Worm (Caenorhabditis elegans) whole organism, L4 larva: ENCODE measurements around the gene T24C12.1.

Experiments
- F26F4.8 ChIP-seq: fragments of 200-800 bp; sonication (Bioruptor generic); conservative IDR thresholded peaks from 2 replicates; pipeline ENCODE4 v1.3.6; 2022; ENCODE audit warnings: missing genetic modification characterization, missing compliant biosample characterization
- R02D3.7 ChIP-seq: fragments of 150-350 bp; sonication (generic microtip); optimal IDR thresholded peaks from 3 replicates; lab custom pipeline; 2014; ENCODE audit warnings: missing biosample characterization, missing genetic modification characterization
- T20F7.1 ChIP-seq: fragments of 200-800 bp; sonication (Bioruptor generic); optimal IDR thresholded peaks from 2 replicates; lab custom pipeline; 2018; ENCODE audit warnings: mild to moderate bottlenecking, missing genetic modification characterization, missing compliant biosample characterization
- T26A8.4 ChIP-seq: fragments of 200-800 bp; sonication (Bioruptor generic); IDR thresholded peaks from 2 replicates; pipeline ENCODE4 v1.3.6; 2022; ENCODE audit warnings: missing genetic modification characterization, missing compliant biosample characterization
- Y48G9A.11 ChIP-seq: fragments of 200-800 bp; sonication (Bioruptor generic); IDR thresholded peaks from 2 replicates; pipeline ENCODE4 v1.3.6; 2022; ENCODE audit warnings: missing genetic modification reagents, missing genetic modification characterization, missing compliant biosample characterization
- ZK546.5 ChIP-seq, 2 experiments: sonication (generic microtip); optimal IDR thresholded peaks; 2 replicates each; lab custom pipeline; 2017; ENCODE audit warnings: missing biosample characterization in 2 of 2, missing genetic modification characterization in 2 of 2
- aha-1 ChIP-seq: fragments of 150-350 bp; peaks from one replicate; lab custom pipeline; 2014; ENCODE audit warnings: missing biosample characterization, missing genetic modification characterization
- attf-4 ChIP-seq: sonication (generic microtip); optimal IDR thresholded peaks from 3 replicates; lab custom pipeline; 2017; ENCODE audit warnings: missing biosample characterization, missing genetic modification characterization
- ceh-82 ChIP-seq: sonication (generic microtip); optimal IDR thresholded peaks from 2 replicates; lab custom pipeline; 2017; ENCODE audit warnings: missing biosample characterization, missing genetic modification characterization
- ces-1 ChIP-seq: fragments of 150-350 bp; sonication (generic microtip); optimal IDR thresholded peaks from 4 replicates; lab custom pipeline; 2014; ENCODE audit warnings: missing biosample characterization, missing genetic modification reagents, missing genetic modification characterization
- cey-2 ChIP-seq: sonication (generic microtip); optimal IDR thresholded peaks from 3 replicates; lab custom pipeline; 2017; ENCODE audit warnings: missing genetic modification characterization, mild to moderate bottlenecking, missing compliant biosample characterization, antibody characterized with exemption, borderline replicate concordance; ENCODE audit not compliant: insufficient read depth
- daf-12 ChIP-seq: fragments of 150-350 bp; optimal IDR thresholded peaks from 2 replicates; lab custom pipeline; 2014; ENCODE audit warnings: missing biosample characterization, missing genetic modification reagents, missing genetic modification characterization
- daf-16 ChIP-seq, 3 experiments: sonication (generic microtip); optimal IDR thresholded peaks; 2 replicates each; lab custom pipeline; 2016 to 2017; ENCODE audit warnings: missing genetic modification characterization in 3 of 3, missing genetic modification reagents in 3 of 3, mild to moderate bottlenecking in 2 of 3, missing compliant biosample characterization in 2 of 3, missing biosample characterization in 1 of 3, moderate library complexity in 1 of 3
- dmd-8 ChIP-seq: fragments of 200-800 bp; sonication (Bioruptor generic); IDR thresholded peaks from 2 replicates; pipeline ENCODE4 v1.3.6; 2022; ENCODE audit warnings: missing genetic modification characterization, missing compliant biosample characterization
- dve-1 ChIP-seq: sonication (generic microtip); optimal IDR thresholded peaks from 2 replicates; lab custom pipeline; 2017; ENCODE audit warnings: antibody characterized with exemption, mild to moderate bottlenecking, missing genetic modification characterization, missing compliant biosample characterization; ENCODE audit not compliant: insufficient read depth
- fkh-10 ChIP-seq: fragments of 150-350 bp; optimal IDR thresholded peaks from 2 replicates; lab custom pipeline; 2014; ENCODE audit warnings: missing biosample characterization, missing genetic modification reagents, missing genetic modification characterization
- hlh-30 ChIP-seq: sonication (generic microtip); optimal IDR thresholded peaks from 2 replicates; lab custom pipeline; 2017; ENCODE audit warnings: antibody characterized with exemption, mild to moderate bottlenecking, missing genetic modification characterization, missing compliant biosample characterization; ENCODE audit not compliant: insufficient read depth
- jun-1 ChIP-seq: fragments of 150-350 bp; optimal IDR thresholded peaks from 2 replicates; lab custom pipeline; 2014; ENCODE audit warnings: missing biosample characterization, missing genetic modification reagents, missing genetic modification characterization
- lim-7 ChIP-seq: fragments of 200-800 bp; sonication (Bioruptor generic); IDR thresholded peaks from 2 replicates; pipeline ENCODE4 v1.3.6; 2022; ENCODE audit warnings: missing genetic modification characterization, missing compliant biosample characterization
- lin-13 ChIP-seq: fragments of 150-350 bp; optimal IDR thresholded peaks from 2 replicates; lab custom pipeline; 2014; ENCODE audit warnings: missing biosample characterization, missing genetic modification reagents, missing genetic modification characterization
- lir-3 ChIP-seq: sonication (generic microtip); optimal IDR thresholded peaks from 2 replicates; lab custom pipeline; 2016; ENCODE audit warnings: mild to moderate bottlenecking, missing genetic modification characterization, missing compliant biosample characterization
- lsy-2 ChIP-seq, 2 experiments: fragments of 150-350 bp in 1 of 2; sonication (generic microtip) in 1 of 2; optimal IDR thresholded peaks; 2 replicates each; lab custom pipeline; 2014 to 2017; ENCODE audit warnings: missing biosample characterization in 2 of 2, missing genetic modification characterization in 2 of 2
- madf-5 ChIP-seq, 2 experiments: fragments of 200-800 bp; sonication (Bioruptor generic); IDR thresholded peaks; 2 replicates each; pipeline ENCODE4 v1.3.6; 2022; ENCODE audit warnings: missing compliant biosample characterization in 2 of 2, missing genetic modification characterization in 2 of 2
- mep-1 ChIP-seq: fragments of 150-350 bp; sonication (generic microtip); optimal IDR thresholded peaks from 3 replicates; lab custom pipeline; 2014; ENCODE audit warnings: missing biosample characterization, missing genetic modification characterization
- mes-2 ChIP-seq: sonication (generic microtip); optimal IDR thresholded peaks from 2 replicates; lab custom pipeline; 2016; ENCODE audit warnings: missing genotype, mild to moderate bottlenecking, missing genetic modification characterization, missing compliant biosample characterization; ENCODE audit not compliant: poor library complexity, severe bottlenecking
- mxl-2 ChIP-seq: fragments of 200-800 bp; sonication (Bioruptor generic); conservative IDR thresholded peaks from 2 replicates; pipeline ENCODE4 v1.3.6; 2022; ENCODE audit warnings: missing genetic modification reagents, missing genetic modification characterization, missing compliant biosample characterization
- nhr-11 ChIP-seq: fragments of 150-350 bp; optimal IDR thresholded peaks from 2 replicates; lab custom pipeline; 2014; ENCODE audit warnings: missing biosample characterization, missing genetic modification characterization
- nhr-111 ChIP-seq: fragments of 200-800 bp; sonication (Bioruptor generic); optimal IDR thresholded peaks from 2 replicates; lab custom pipeline; 2018; ENCODE audit warnings: mild to moderate bottlenecking, missing genetic modification characterization, missing compliant biosample characterization
- nhr-237 ChIP-seq: sonication (generic microtip); optimal IDR thresholded peaks from 2 replicates; lab custom pipeline; 2017; ENCODE audit warnings: missing biosample characterization, missing genetic modification characterization
- nhr-28 ChIP-seq: fragments of 150-350 bp; optimal IDR thresholded peaks from 2 replicates; lab custom pipeline; 2014; ENCODE audit warnings: missing biosample characterization, missing genetic modification characterization
- nhr-41 ChIP-seq: fragments of 200-800 bp; sonication (Bioruptor generic); IDR thresholded peaks from 2 replicates; pipeline ENCODE4 v1.3.6; 2022; ENCODE audit warnings: missing genetic modification reagents, missing genetic modification characterization, missing compliant biosample characterization
- pha-4 ChIP-seq, 2 experiments: fragments of 150-350 bp in 1 of 2; fragments of 200-800 bp in 1 of 2; sonication (Bioruptor generic) in 1 of 2; IDR thresholded peaks in 1 of 2; optimal IDR thresholded peaks in 1 of 2; 2 replicates each; pipeline versions ENCODE4 v1.3.6 to Lab custom; 2014 to 2022; ENCODE audit warnings: missing genetic modification characterization in 2 of 2, missing genetic modification reagents in 2 of 2, missing biosample characterization in 1 of 2, missing compliant biosample characterization in 1 of 2
- pqm-1 ChIP-seq: sonication (generic microtip); optimal IDR thresholded peaks from 2 replicates; lab custom pipeline; 2017; ENCODE audit warnings: missing biosample characterization, missing genetic modification characterization
- sdz-12 ChIP-seq: fragments of 200-800 bp; sonication (Bioruptor generic); optimal IDR thresholded peaks from 2 replicates; lab custom pipeline; 2018; ENCODE audit warnings: mild to moderate bottlenecking, missing genetic modification characterization, missing compliant biosample characterization
- set-16 ChIP-seq: fragments of 200-800 bp; sonication (Bioruptor generic); IDR thresholded peaks from 2 replicates; pipeline ENCODE4 v1.3.6; 2022; ENCODE audit warnings: missing genetic modification reagents, missing genetic modification characterization, missing compliant biosample characterization
- skn-1 ChIP-seq: fragments of 150-350 bp; optimal IDR thresholded peaks from 2 replicates; lab custom pipeline; 2014; ENCODE audit warnings: missing biosample characterization, missing genetic modification characterization
- snpc-1.2 ChIP-seq: fragments of 200-800 bp; sonication (Bioruptor generic); IDR thresholded peaks from 2 replicates; pipeline ENCODE4 v1.3.6; 2022; ENCODE audit warnings: missing genetic modification reagents, missing genetic modification characterization, missing compliant biosample characterization
- zag-1 ChIP-seq: fragments of 150-350 bp; optimal IDR thresholded peaks from 2 replicates; lab custom pipeline; 2014; ENCODE audit warnings: missing biosample characterization, missing genetic modification characterization
- zfp-3 ChIP-seq: fragments of 200-800 bp; sonication (Bioruptor generic); conservative IDR thresholded peaks from 2 replicates; pipeline ENCODE4 v1.3.6; 2022; ENCODE audit warnings: missing genetic modification reagents, missing genetic modification characterization, missing compliant biosample characterization
- zip-11 ChIP-seq: fragments of 200-800 bp; sonication (Bioruptor generic); IDR thresholded peaks from 2 replicates; pipeline ENCODE4 v1.3.6; 2022; ENCODE audit warnings: missing genetic modification characterization, missing compliant biosample characterization
- zip-2 ChIP-seq: fragments of 150-350 bp; optimal IDR thresholded peaks from 2 replicates; lab custom pipeline; 2014; ENCODE audit warnings: missing biosample characterization, missing genetic modification characterization
- ztf-7 ChIP-seq: fragments of 150-350 bp; optimal IDR thresholded peaks from 2 replicates; lab custom pipeline; 2014; ENCODE audit warnings: missing biosample characterization, missing genetic modification characterization

T24C12.1 gene

DNA sequence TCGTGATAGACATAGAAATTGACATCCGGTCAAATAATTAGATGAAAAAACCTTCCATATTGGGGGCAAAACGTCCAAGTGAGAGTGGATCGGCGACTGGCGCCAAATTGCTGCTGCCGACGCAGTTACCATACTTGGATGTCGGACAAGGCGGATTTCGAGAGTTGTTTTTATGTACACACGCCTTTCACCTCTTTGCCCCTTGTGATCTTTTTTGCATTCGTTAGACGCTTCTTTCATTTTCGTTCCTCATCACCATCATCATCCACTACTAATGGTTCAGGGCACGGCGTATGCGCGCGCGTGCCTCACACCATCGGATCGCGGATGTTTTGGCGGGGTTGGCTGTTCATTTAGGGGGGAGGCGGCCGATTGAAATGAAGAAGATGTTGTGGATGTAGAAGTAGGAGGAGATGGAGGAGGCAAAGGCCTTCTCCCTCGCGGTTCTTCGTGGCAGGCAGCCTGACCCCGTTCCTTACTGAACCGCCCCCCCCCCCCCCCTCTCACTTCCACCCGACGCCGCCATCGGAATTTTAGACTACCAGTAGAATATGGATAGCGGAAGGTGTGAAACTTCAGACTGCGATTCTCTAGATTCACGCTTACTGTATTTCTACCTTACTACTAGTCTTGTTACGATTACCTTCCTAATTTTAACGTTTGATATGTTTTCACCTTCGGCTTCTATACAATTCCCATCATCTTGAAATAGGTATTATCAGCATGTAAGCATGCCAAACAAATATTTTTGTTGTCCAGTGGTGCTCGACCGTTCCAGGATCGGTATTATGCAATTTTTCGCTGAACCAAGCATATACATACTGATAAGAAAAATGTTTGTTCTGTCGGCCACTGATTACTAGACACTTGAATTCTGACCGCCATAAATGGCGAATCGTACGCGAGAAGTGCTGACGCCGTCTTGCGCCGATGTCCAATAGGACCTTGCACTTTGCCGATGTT, 14.4 kb downstream of the T24C12.1 start:
- TF ChIP-seq nhr-41 (GFP tag; lab: Robert Waterston, UW), result no peak
- TF ChIP-seq sdz-12 (GFP tag; lab: Kevin White, UChicago), result no peak
- no peak for TF ChIP-seq nhr-111 (GFP tag; lab: Kevin White, UChicago)
- TF ChIP-seq ztf-7 (tag; lab: Kevin White, UChicago), result no peak
- peak; percentile 93 for TF ChIP-seq set-16 (GFP tag; lab: Robert Waterston, UW)
- no peak for TF ChIP-seq lim-7
- TF ChIP-seq nhr-237 (tag; lab: Kevin White, UChicago), result no peak
- no peak for TF ChIP-seq T26A8.4 (GFP tag; lab: Robert Waterston, UW)
- TF ChIP-seq T20F7.1 (GFP tag; lab: Kevin White, UChicago), result no peak
- TF ChIP-seq fkh-10 (GFP tag; lab: Kevin White, UChicago), result no peak
- no peak for TF ChIP-seq zfp-3 (GFP tag; lab: Robert Waterston, UW)
- TF ChIP-seq jun-1, result no peak
- no peak for TF ChIP-seq ceh-82 (tag; lab: Kevin White, UChicago)
- TF ChIP-seq daf-16 (GFP tag; optimal IDR thresholded peaks at IDR 0.05; lab: Kevin White, UChicago), result no peak
- peak; percentile 93 for TF ChIP-seq daf-16 (tag; optimal IDR thresholded peaks at IDR 0.05; lab: Kevin White, UChicago)
- no peak for TF ChIP-seq lsy-2 (tag; optimal IDR thresholded peaks at IDR 0.05; lab: Kevin White, UChicago)
- no peak for TF ChIP-seq mep-1 (tag; lab: Kevin White, UChicago)
- no peak for TF ChIP-seq zip-2 (tag; lab: Kevin White, UChicago)
- TF ChIP-seq attf-4 (tag; lab: Kevin White, UChicago), result no peak
- TF ChIP-seq nhr-11 (tag; lab: Kevin White, UChicago), result no peak
- peak; percentile 60 for TF ChIP-seq aha-1 (tag; lab: Kevin White, UChicago)
- TF ChIP-seq F26F4.8 (GFP tag; lab: Robert Waterston, UW), result no peak
- peak; percentile 20 for TF ChIP-seq nhr-28 (tag; lab: Kevin White, UChicago)
- no peak for TF ChIP-seq Y48G9A.11 (GFP tag; lab: Robert Waterston, UW)
- no peak for TF ChIP-seq pha-4 (GFP tag; IDR thresholded peaks at IDR 0.05; lab: Robert Waterston, UW)
- no peak for TF ChIP-seq pha-4 (tag; optimal IDR thresholded peaks at IDR 0.05; lab: Kevin White, UChicago)
- no peak for TF ChIP-seq mxl-2 (GFP tag; lab: Robert Waterston, UW)
- no peak for TF ChIP-seq mes-2 (tag; lab: Kevin White, UChicago)
- no peak for TF ChIP-seq snpc-1.2 (GFP tag; lab: Robert Waterston, UW)
- TF ChIP-seq skn-1 (tag; lab: Kevin White, UChicago), result no peak
- TF ChIP-seq ces-1 (GFP tag; lab: Kevin White, UChicago), result no peak
- TF ChIP-seq madf-5 (GFP tag; IDR thresholded peaks at IDR 0.05; lab: Robert Waterston, UW), result no peak
- TF ChIP-seq pqm-1 (tag; lab: Kevin White, UChicago), result no peak
- no peak for TF ChIP-seq R02D3.7
- no peak for TF ChIP-seq zip-11 (GFP tag; lab: Robert Waterston, UW)
- TF ChIP-seq dve-1 (tag; lab: Kevin White, UChicago), result no peak
- TF ChIP-seq lir-3 (tag; lab: Kevin White, UChicago), result no peak
- TF ChIP-seq dmd-8 (GFP tag; lab: Robert Waterston, UW), result no peak
- TF ChIP-seq lin-13 (GFP tag; lab: Kevin White, UChicago), result no peak
- no peak for TF ChIP-seq ZK546.5 (tag; optimal IDR thresholded peaks at IDR 0.05; lab: Kevin White, UChicago)
- TF ChIP-seq daf-12 (tag; lab: Kevin White, UChicago), result no peak
- TF ChIP-seq hlh-30, result peak; percentile 16
- no peak for TF ChIP-seq cey-2 (tag; lab: Kevin White, UChicago)
- TF ChIP-seq zag-1 (tag; lab: Kevin White, UChicago), result no peak
